Worm (Caenorhabditis elegans) whole organism, L3 larva: ENCODE results near the gene ric-4.
A peak's percentile ranks its signal among the peaks of the same experiment; 100 is the strongest.

Source experiments
- R02D3.7 ChIP-seq: fragments of 150-350 bp; optimal IDR thresholded peaks from 2 replicates; lab custom pipeline; 2014; ENCODE audit warnings: missing biosample characterization, missing genetic modification characterization
- ZK546.5 ChIP-seq: sonication (generic microtip); optimal IDR thresholded peaks from 2 replicates; lab custom pipeline; 2017; ENCODE audit warnings: missing biosample characterization, missing genetic modification characterization
- ama-1 ChIP-seq: fragments of 150-350 bp; optimal IDR thresholded peaks from 2 replicates; lab custom pipeline; 2018
- ceh-16 ChIP-seq: sonication (generic microtip); optimal IDR thresholded peaks from 2 replicates; lab custom pipeline; 2017; ENCODE audit warnings: missing biosample characterization, missing genetic modification characterization
- ceh-28 ChIP-seq: fragments of 150-350 bp; optimal IDR thresholded peaks from 2 replicates; lab custom pipeline; 2014; ENCODE audit warnings: missing biosample characterization, missing genetic modification reagents, missing genetic modification characterization
- ceh-9 ChIP-seq: sonication (generic microtip); optimal IDR thresholded peaks from 2 replicates; lab custom pipeline; 2018; ENCODE audit warnings: missing biosample characterization, missing genetic modification characterization
- daf-12 ChIP-seq: fragments of 150-350 bp; optimal IDR thresholded peaks from 2 replicates; lab custom pipeline; 2014; ENCODE audit warnings: missing biosample characterization, missing genetic modification reagents, missing genetic modification characterization
- elt-2 ChIP-seq: sonication (generic microtip); optimal IDR thresholded peaks from 2 replicates; lab custom pipeline; 2016; ENCODE audit warnings: missing genetic modification reagents, mild to moderate bottlenecking, missing genetic modification characterization, missing compliant biosample characterization
- elt-3 ChIP-seq, 3 experiments: fragments of 150-350 bp in 1 of 3; sonication (generic microtip) in 2 of 3; optimal IDR thresholded peaks; 2 replicates in 2 of 3; 4 replicates in 1 of 3; lab custom pipeline; 2014 to 2017; ENCODE audit warnings: missing biosample characterization in 3 of 3, missing genetic modification characterization in 3 of 3
- eor-1 ChIP-seq, 2 experiments: fragments of 150-350 bp; optimal IDR thresholded peaks; 2 replicates each; lab custom pipeline; 2014 to 2018; ENCODE audit warnings: missing biosample characterization in 2 of 2, missing genetic modification characterization in 2 of 2
- fkh-2 ChIP-seq: fragments of 150-350 bp; optimal IDR thresholded peaks from 2 replicates; lab custom pipeline; 2014; ENCODE audit warnings: missing biosample characterization, missing genetic modification reagents, missing genetic modification characterization
- fos-1 ChIP-seq: fragments of 150-350 bp; optimal IDR thresholded peaks from 2 replicates; lab custom pipeline; 2014; ENCODE audit warnings: missing biosample characterization, missing genetic modification characterization
- jun-1 ChIP-seq: fragments of 150-350 bp; optimal IDR thresholded peaks from 2 replicates; lab custom pipeline; 2014; ENCODE audit warnings: missing biosample characterization, missing genetic modification reagents, missing genetic modification characterization
- lin-39 ChIP-seq: fragments of 150-350 bp; optimal IDR thresholded peaks from 2 replicates; lab custom pipeline; 2018; ENCODE audit warnings: missing biosample characterization, missing genetic modification reagents, missing genetic modification characterization
- lsy-12 ChIP-seq: sonication (generic microtip); optimal IDR thresholded peaks from 2 replicates; lab custom pipeline; 2016; ENCODE audit warnings: mild to moderate bottlenecking, missing genetic modification characterization, missing compliant biosample characterization
- mml-1 ChIP-seq: fragments of 150-350 bp; sonication (generic microtip); optimal IDR thresholded peaks from 3 replicates; lab custom pipeline; 2014; ENCODE audit warnings: missing biosample characterization, missing genetic modification characterization
- nfya-1 ChIP-seq: sonication (generic microtip); optimal IDR thresholded peaks from 2 replicates; lab custom pipeline; 2017; ENCODE audit warnings: missing genetic modification characterization, mild to moderate bottlenecking, missing compliant biosample characterization, antibody characterized with exemption, moderate library complexity; ENCODE audit not compliant: insufficient read depth
- nhr-11 ChIP-seq: fragments of 150-350 bp; optimal IDR thresholded peaks from 2 replicates; lab custom pipeline; 2014; ENCODE audit warnings: missing biosample characterization, missing genetic modification characterization
- nhr-23 ChIP-seq: fragments of 150-350 bp; optimal IDR thresholded peaks from 2 replicates; lab custom pipeline; 2014; ENCODE audit warnings: missing biosample characterization, missing genetic modification reagents, missing genetic modification characterization
- nhr-237 ChIP-seq: fragments of 150-350 bp; optimal IDR thresholded peaks from 2 replicates; lab custom pipeline; 2014; ENCODE audit warnings: missing biosample characterization, missing genetic modification characterization
- nhr-28 ChIP-seq: fragments of 150-350 bp; optimal IDR thresholded peaks from 2 replicates; lab custom pipeline; 2014; ENCODE audit warnings: missing biosample characterization, missing genetic modification characterization
- nhr-43 ChIP-seq: sonication (generic microtip); optimal IDR thresholded peaks from 2 replicates; lab custom pipeline; 2016; ENCODE audit warnings: mild to moderate bottlenecking, missing genetic modification characterization, missing compliant biosample characterization; ENCODE audit not compliant: poor library complexity, severe bottlenecking
- nhr-67 ChIP-seq: fragments of 150-350 bp; optimal IDR thresholded peaks from 2 replicates; lab custom pipeline; 2014; ENCODE audit warnings: missing biosample characterization, missing genetic modification characterization
- pha-4 ChIP-seq: fragments of 150-350 bp; optimal IDR thresholded peaks from 2 replicates; lab custom pipeline; 2014; ENCODE audit warnings: missing biosample characterization, missing genetic modification reagents, missing genetic modification characterization
- skn-1 ChIP-seq: fragments of 150-350 bp; optimal IDR thresholded peaks from 2 replicates; lab custom pipeline; 2014; ENCODE audit warnings: missing biosample characterization, missing genetic modification characterization
- tbx-2 ChIP-seq: sonication (generic microtip); optimal IDR thresholded peaks from 2 replicates; lab custom pipeline; 2016; ENCODE audit warnings: mild to moderate bottlenecking, missing genetic modification characterization, missing compliant biosample characterization
- unc-39 ChIP-seq: sonication (generic microtip); optimal IDR thresholded peaks from 4 replicates; lab custom pipeline; 2017; ENCODE audit warnings: missing biosample characterization, missing genetic modification characterization
- unc-62 ChIP-seq: fragments of 150-350 bp; sonication (generic microtip); optimal IDR thresholded peaks from 4 replicates; lab custom pipeline; 2014; ENCODE audit warnings: missing biosample characterization, missing genetic modification reagents, missing genetic modification characterization
- zag-1 ChIP-seq: fragments of 150-350 bp; optimal IDR thresholded peaks from 2 replicates; lab custom pipeline; 2014; ENCODE audit warnings: missing biosample characterization, missing genetic modification characterization
- ztf-11 ChIP-seq: fragments of 150-350 bp; optimal IDR thresholded peaks from 2 replicates; lab custom pipeline; 2014; ENCODE audit warnings: missing biosample characterization, missing genetic modification characterization
- ztf-4 ChIP-seq: fragments of 150-350 bp; optimal IDR thresholded peaks from 2 replicates; lab custom pipeline; 2014; ENCODE audit warnings: missing biosample characterization, missing genetic modification characterization

The ric-4 gene

DNA sequence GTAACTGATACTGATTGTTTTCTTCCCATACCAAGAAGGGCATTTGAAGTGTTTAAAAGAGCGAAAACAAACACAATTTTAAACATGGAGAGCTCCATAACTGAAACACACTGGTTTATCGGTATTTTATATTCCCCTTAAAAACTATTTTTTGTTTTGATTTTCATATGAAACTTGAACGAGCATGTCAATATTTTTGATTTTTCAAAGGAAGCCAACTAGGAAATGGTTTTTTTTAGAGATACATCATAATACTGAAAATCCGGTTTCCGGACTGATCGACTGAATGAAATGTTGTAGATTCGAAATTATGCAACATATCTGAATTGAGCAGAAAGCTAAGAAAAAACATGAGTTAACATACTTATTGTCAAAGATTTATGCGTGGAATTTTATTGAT, 42.8 kb downstream of the ric-4 start, which contains the start of gene ttr-19:
TSS of gene ttr-19 (minus strand) at position 101 of the 400 bp plus-strand sequence.
- TF ChIP-seq tbx-2 (tag; lab: Kevin White, UChicago) (no peak), pha-4 (no peak), nhr-43 (tag; lab: Kevin White, UChicago) (no peak), ztf-11 (tag; lab: Kevin White, UChicago) (no peak), fkh-2 (tag; lab: Kevin White, UChicago) (no peak), elt-3 (tag; optimal IDR thresholded peaks at IDR 0.05; lab: Kevin White, UChicago) (no peak), nfya-1 (tag; lab: Kevin White, UChicago) (no peak), nhr-11 (tag; lab: Kevin White, UChicago) (no peak), unc-62 (no peak), nhr-67 (no peak), ceh-28 (tag; lab: Kevin White, UChicago) (no peak), ceh-9 (tag; lab: Kevin White, UChicago) (no peak), ama-1 (lab: Kevin White, UChicago) (no peak), R02D3.7 (tag; lab: Kevin White, UChicago) (no peak)

DNA sequence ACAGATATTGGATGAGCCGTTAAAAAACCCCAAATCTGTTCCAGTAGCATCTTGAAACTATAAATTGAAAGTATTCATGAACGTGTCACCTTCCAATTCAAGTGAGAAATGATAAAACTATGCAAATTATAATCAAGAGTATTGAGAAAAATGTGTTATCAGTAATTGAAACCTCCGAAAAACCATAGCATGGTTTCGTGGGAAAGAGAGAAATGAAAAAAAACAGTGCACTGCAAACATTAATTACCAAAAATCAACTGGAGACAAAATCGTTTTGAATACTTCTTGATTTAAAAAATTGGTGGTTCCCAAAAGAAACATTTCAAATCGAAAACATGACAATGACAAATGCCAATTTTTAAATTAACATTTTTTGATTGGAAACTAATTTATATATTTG, 44.5 kb downstream of the ric-4 start, which contains the start of gene daf-36:
TSS of gene daf-36 (minus strand) at position 101 of the 400 bp plus-strand sequence.
- no peak for TF ChIP-seq nhr-23 (tag; lab: Kevin White, UChicago)
- TF ChIP-seq elt-2 (tag; lab: Kevin White, UChicago): peak; percentile 28
- TF ChIP-seq lsy-12 (tag; lab: Kevin White, UChicago): no peak
- TF ChIP-seq, all 47 proteins: peak for 1

DNA sequence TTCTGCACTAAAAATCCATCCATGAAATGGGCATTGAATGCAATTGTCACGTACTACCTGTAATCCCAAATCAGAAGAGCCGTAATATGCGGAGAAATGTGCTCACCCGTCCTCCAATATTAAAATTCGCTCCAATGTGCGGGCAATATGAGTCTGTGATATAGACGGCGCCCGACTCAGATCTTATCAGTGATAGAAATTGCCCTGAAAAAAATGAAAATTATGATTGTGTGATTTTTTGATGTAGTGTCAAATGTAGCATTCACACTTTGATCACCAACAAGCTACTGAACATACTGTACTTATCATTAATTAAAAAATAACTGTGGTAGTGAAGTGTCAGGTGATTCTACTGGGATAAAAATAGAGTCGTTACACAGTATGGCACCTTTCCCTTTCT, 45.5 kb downstream of the ric-4 start:
- TF ChIP-seq elt-2 (tag; lab: Kevin White, UChicago): peak; percentile 68
- TF ChIP-seq nfya-1 (tag; lab: Kevin White, UChicago): no peak
- TF ChIP-seq zag-1 (tag; lab: Kevin White, UChicago): no peak
- TF ChIP-seq eor-1 (tag; optimal IDR thresholded peaks at IDR 0.05; lab: Kevin White, UChicago): no peak

ce11 chrV:10222007-10222406, 48.1 kb downstream of the ric-4 start, which contains the start of gene C12D8.20:
TSS of gene C12D8.20 (plus strand) at chrV:10222307.
- TF ChIP-seq nhr-237 (tag; lab: Kevin White, UChicago): no peak
- no peak for TF ChIP-seq nhr-43 (tag; lab: Kevin White, UChicago)
- no peak for TF ChIP-seq zag-1 (tag; lab: Kevin White, UChicago)
- TF ChIP-seq unc-39 (tag; lab: Kevin White, UChicago): no peak
- TF ChIP-seq mml-1 (tag; lab: Kevin White, UChicago): no peak
- TF ChIP-seq lin-39: no peak
- no peak for TF ChIP-seq R02D3.7 (tag; lab: Kevin White, UChicago)
- no peak for TF ChIP-seq fos-1 (tag; lab: Kevin White, UChicago)
- TF ChIP-seq jun-1 (tag; lab: Kevin White, UChicago): no peak
- no peak for TF ChIP-seq ztf-4 (tag; lab: Kevin White, UChicago)
- TF ChIP-seq fkh-2 (tag; lab: Kevin White, UChicago): no peak
- TF ChIP-seq nhr-28 (tag; lab: Kevin White, UChicago): no peak
- no peak for TF ChIP-seq lsy-12 (tag; lab: Kevin White, UChicago)
- no peak for TF ChIP-seq ZK546.5 (tag; lab: Kevin White, UChicago)
- TF ChIP-seq ceh-16: no peak
- TF ChIP-seq tbx-2 (tag; lab: Kevin White, UChicago): no peak
- TF ChIP-seq eor-1 (tag; optimal IDR thresholded peaks at IDR 0.05; lab: Kevin White, UChicago): no peak
- TF ChIP-seq nhr-67: no peak
- TF ChIP-seq skn-1 (tag; lab: Kevin White, UChicago): no peak

DNA sequence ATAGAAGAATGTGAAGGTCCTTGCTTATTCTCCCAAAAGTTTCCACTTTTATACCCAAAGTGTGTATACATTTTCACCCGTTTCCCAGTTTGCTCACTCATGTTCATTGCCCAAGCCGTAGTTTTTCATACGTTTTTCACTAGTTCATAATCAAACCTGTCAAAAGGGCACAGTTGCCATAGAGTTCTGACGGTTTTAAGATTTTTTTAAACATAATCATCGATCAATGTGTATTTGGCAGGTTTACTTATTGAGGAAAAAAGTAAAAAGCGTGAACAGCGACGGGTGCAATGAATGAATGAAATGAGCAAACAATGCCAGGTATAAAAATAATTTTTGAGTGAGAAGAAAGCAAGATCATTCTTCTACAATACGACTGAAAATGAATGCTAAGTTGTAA, 48.8 kb downstream of the ric-4 start, which contains the start of the genes fipr-5 and fipr-9:
TSS of gene fipr-5 (minus strand) at position 101 of the 400 bp plus-strand sequence.
TSS of gene fipr-9 (plus strand) at position 346 of the 400 bp plus-strand sequence.
- TF ChIP-seq elt-3 (tag; optimal IDR thresholded peaks at IDR 0.05; lab: Kevin White, UChicago) (no peak), daf-12 (tag; lab: Kevin White, UChicago) (no peak), R02D3.7 (tag; lab: Kevin White, UChicago) (no peak)
